Worm (Caenorhabditis elegans) whole organism, L4 larva: ENCODE measurements around the gene dct-1.

Experiments
- D1046.2 ChIP-seq: fragments of 200-800 bp; sonication (Bioruptor generic); IDR thresholded peaks from 2 replicates; pipeline ENCODE4 v1.3.6; 2022; ENCODE audit warnings: missing genetic modification characterization, missing compliant biosample characterization
- Y105C5A.15 ChIP-seq: fragments of 200-800 bp; sonication (Bioruptor generic); IDR thresholded peaks from 2 replicates; pipeline ENCODE4 v1.3.6; 2022; ENCODE audit warnings: missing genetic modification characterization, missing compliant biosample characterization
- Y75B8A.6 ChIP-seq: fragments of 200-800 bp; sonication (Bioruptor generic); IDR thresholded peaks from 2 replicates; pipeline ENCODE4 v1.3.6; 2022; ENCODE audit warnings: missing genetic modification reagents, missing genetic modification characterization, missing compliant biosample characterization
- ZK337.2 ChIP-seq: fragments of 200-800 bp; sonication (Bioruptor generic); IDR thresholded peaks from 2 replicates; pipeline ENCODE4 v1.3.6; 2022; ENCODE audit warnings: missing genetic modification reagents, missing genetic modification characterization, missing compliant biosample characterization
- aha-1 ChIP-seq: fragments of 150-350 bp; peaks from one replicate; lab custom pipeline; 2014; ENCODE audit warnings: missing biosample characterization, missing genetic modification characterization
- aly-2 ChIP-seq: sonication (generic microtip); optimal IDR thresholded peaks from 2 replicates; lab custom pipeline; 2018; ENCODE audit warnings: missing biosample characterization, missing genetic modification characterization
- arid-1 ChIP-seq: fragments of 200-800 bp; sonication (Bioruptor generic); conservative IDR thresholded peaks from 2 replicates; pipeline ENCODE4 v1.3.6; 2022; ENCODE audit warnings: missing genetic modification reagents, missing genetic modification characterization, missing compliant biosample characterization
- ceh-32 ChIP-seq: sonication (generic microtip); optimal IDR thresholded peaks from 2 replicates; lab custom pipeline; 2016; ENCODE audit warnings: mild to moderate bottlenecking, missing genetic modification characterization, missing compliant biosample characterization; ENCODE audit not compliant: poor library complexity
- ceh-44 ChIP-seq: fragments of 200-800 bp; sonication (Bioruptor generic); IDR thresholded peaks from 2 replicates; pipeline ENCODE4 v1.3.6; 2022; ENCODE audit warnings: missing genetic modification reagents, missing genetic modification characterization, missing compliant biosample characterization
- ceh-82 ChIP-seq: sonication (generic microtip); optimal IDR thresholded peaks from 2 replicates; lab custom pipeline; 2017; ENCODE audit warnings: missing biosample characterization, missing genetic modification characterization
- ces-1 ChIP-seq: fragments of 150-350 bp; sonication (generic microtip); optimal IDR thresholded peaks from 4 replicates; lab custom pipeline; 2014; ENCODE audit warnings: missing biosample characterization, missing genetic modification reagents, missing genetic modification characterization
- daf-12 ChIP-seq: fragments of 150-350 bp; optimal IDR thresholded peaks from 2 replicates; lab custom pipeline; 2014; ENCODE audit warnings: missing biosample characterization, missing genetic modification reagents, missing genetic modification characterization
- daf-16 ChIP-seq, 3 experiments: sonication (generic microtip); optimal IDR thresholded peaks; 2 replicates each; lab custom pipeline; 2016 to 2017; ENCODE audit warnings: missing genetic modification characterization in 3 of 3, missing genetic modification reagents in 3 of 3, mild to moderate bottlenecking in 2 of 3, missing compliant biosample characterization in 2 of 3, missing biosample characterization in 1 of 3, moderate library complexity in 1 of 3
- dmd-6 ChIP-seq: fragments of 200-800 bp; sonication (Bioruptor generic); IDR thresholded peaks from 2 replicates; pipeline ENCODE4 v1.3.6; 2022; ENCODE audit warnings: missing genetic modification reagents, missing genetic modification characterization, missing compliant biosample characterization
- dpl-1 ChIP-seq: fragments of 150-350 bp; optimal IDR thresholded peaks from 2 replicates; lab custom pipeline; 2014; ENCODE audit warnings: missing biosample characterization, missing genetic modification reagents, missing genetic modification characterization
- dve-1 ChIP-seq: sonication (generic microtip); optimal IDR thresholded peaks from 2 replicates; lab custom pipeline; 2017; ENCODE audit warnings: antibody characterized with exemption, mild to moderate bottlenecking, missing genetic modification characterization, missing compliant biosample characterization; ENCODE audit not compliant: insufficient read depth
- egl-43 ChIP-seq: fragments of 200-800 bp; sonication (Bioruptor generic); IDR thresholded peaks from 2 replicates; pipeline ENCODE4 v1.3.6; 2022; ENCODE audit warnings: missing genetic modification reagents, missing genetic modification characterization, missing compliant biosample characterization
- fos-1 ChIP-seq: fragments of 150-350 bp; optimal IDR thresholded peaks from 2 replicates; lab custom pipeline; 2014; ENCODE audit warnings: missing biosample characterization, missing genetic modification characterization
- hif-1 ChIP-seq, 2 experiments: sonication (generic microtip); optimal IDR thresholded peaks; 2 replicates each; lab custom pipeline; 2016 to 2017; ENCODE audit warnings: missing compliant biosample characterization in 2 of 2, missing genetic modification characterization in 2 of 2, missing genetic modification reagents in 2 of 2, missing genotype in 2 of 2, mild to moderate bottlenecking in 1 of 2
- hlh-11 ChIP-seq: fragments of 200-800 bp; sonication (Bioruptor generic); optimal IDR thresholded peaks from 2 replicates; lab custom pipeline; 2018; ENCODE audit warnings: mild to moderate bottlenecking, missing genetic modification characterization, missing compliant biosample characterization
- lin-15B ChIP-seq: fragments of 150-350 bp; sonication (generic microtip); optimal IDR thresholded peaks from 3 replicates; lab custom pipeline; 2014; ENCODE audit warnings: missing biosample characterization, missing genetic modification characterization
- lir-3 ChIP-seq: sonication (generic microtip); optimal IDR thresholded peaks from 2 replicates; lab custom pipeline; 2016; ENCODE audit warnings: mild to moderate bottlenecking, missing genetic modification characterization, missing compliant biosample characterization
- mdt-29 ChIP-seq: fragments of 200-800 bp; sonication (Bioruptor generic); IDR thresholded peaks from 2 replicates; pipeline ENCODE4 v1.3.6; 2022; ENCODE audit warnings: missing genetic modification reagents, missing genetic modification characterization, missing compliant biosample characterization
- mep-1 ChIP-seq: fragments of 150-350 bp; sonication (generic microtip); optimal IDR thresholded peaks from 3 replicates; lab custom pipeline; 2014; ENCODE audit warnings: missing biosample characterization, missing genetic modification characterization
- mes-2 ChIP-seq: sonication (generic microtip); optimal IDR thresholded peaks from 2 replicates; lab custom pipeline; 2016; ENCODE audit warnings: missing genotype, mild to moderate bottlenecking, missing genetic modification characterization, missing compliant biosample characterization; ENCODE audit not compliant: poor library complexity, severe bottlenecking
- mxl-2 ChIP-seq: fragments of 200-800 bp; sonication (Bioruptor generic); conservative IDR thresholded peaks from 2 replicates; pipeline ENCODE4 v1.3.6; 2022; ENCODE audit warnings: missing genetic modification reagents, missing genetic modification characterization, missing compliant biosample characterization
- nhr-10 ChIP-seq: fragments of 150-350 bp; optimal IDR thresholded peaks from 2 replicates; lab custom pipeline; 2014; ENCODE audit warnings: missing biosample characterization, missing genetic modification characterization
- nhr-102 ChIP-seq: sonication (generic microtip); optimal IDR thresholded peaks from 2 replicates; lab custom pipeline; 2016; ENCODE audit warnings: mild to moderate bottlenecking, missing genetic modification characterization, moderate library complexity, missing compliant biosample characterization
- nhr-111 ChIP-seq: fragments of 200-800 bp; sonication (Bioruptor generic); optimal IDR thresholded peaks from 2 replicates; lab custom pipeline; 2018; ENCODE audit warnings: mild to moderate bottlenecking, missing genetic modification characterization, missing compliant biosample characterization
- nhr-41 ChIP-seq: fragments of 200-800 bp; sonication (Bioruptor generic); IDR thresholded peaks from 2 replicates; pipeline ENCODE4 v1.3.6; 2022; ENCODE audit warnings: missing genetic modification reagents, missing genetic modification characterization, missing compliant biosample characterization
- nhr-42 ChIP-seq: fragments of 200-800 bp; sonication (Bioruptor generic); IDR thresholded peaks from 2 replicates; pipeline ENCODE4 v1.3.6; 2022; ENCODE audit warnings: missing genetic modification characterization, missing compliant biosample characterization
- nhr-48 ChIP-seq: sonication (generic microtip); optimal IDR thresholded peaks from 2 replicates; lab custom pipeline; 2016; ENCODE audit warnings: mild to moderate bottlenecking, missing genetic modification characterization, missing compliant biosample characterization
- nhr-76 ChIP-seq: fragments of 150-350 bp; optimal IDR thresholded peaks from 2 replicates; lab custom pipeline; 2014; ENCODE audit warnings: missing biosample characterization, missing genetic modification characterization
- php-3 ChIP-seq: fragments of 200-800 bp; sonication (Bioruptor generic); IDR thresholded peaks from 2 replicates; pipeline ENCODE4 v1.3.6; 2022; ENCODE audit warnings: missing genetic modification reagents, missing genetic modification characterization, missing compliant biosample characterization
- pqm-1 ChIP-seq: sonication (generic microtip); optimal IDR thresholded peaks from 2 replicates; lab custom pipeline; 2017; ENCODE audit warnings: missing biosample characterization, missing genetic modification characterization
- sdz-12 ChIP-seq: fragments of 200-800 bp; sonication (Bioruptor generic); optimal IDR thresholded peaks from 2 replicates; lab custom pipeline; 2018; ENCODE audit warnings: mild to moderate bottlenecking, missing genetic modification characterization, missing compliant biosample characterization
- set-16 ChIP-seq: fragments of 200-800 bp; sonication (Bioruptor generic); IDR thresholded peaks from 2 replicates; pipeline ENCODE4 v1.3.6; 2022; ENCODE audit warnings: missing genetic modification reagents, missing genetic modification characterization, missing compliant biosample characterization
- skn-1 ChIP-seq: fragments of 150-350 bp; optimal IDR thresholded peaks from 2 replicates; lab custom pipeline; 2014; ENCODE audit warnings: missing biosample characterization, missing genetic modification characterization
- snpc-1.2 ChIP-seq: fragments of 200-800 bp; sonication (Bioruptor generic); IDR thresholded peaks from 2 replicates; pipeline ENCODE4 v1.3.6; 2022; ENCODE audit warnings: missing genetic modification reagents, missing genetic modification characterization, missing compliant biosample characterization
- unc-130 ChIP-seq: sonication (generic microtip); optimal IDR thresholded peaks from 2 replicates; lab custom pipeline; 2016; ENCODE audit warnings: missing genetic modification reagents, missing genetic modification characterization, missing compliant biosample characterization
- unc-39 ChIP-seq: sonication (generic microtip); optimal IDR thresholded peaks from 2 replicates; lab custom pipeline; 2017; ENCODE audit warnings: missing biosample characterization, missing genetic modification characterization
- vab-7 ChIP-seq: fragments of 200-800 bp; sonication (Bioruptor generic); IDR thresholded peaks from 2 replicates; pipeline ENCODE4 v1.3.6; 2022; ENCODE audit warnings: missing genetic modification reagents, missing genetic modification characterization, missing compliant biosample characterization
- zfp-2 ChIP-seq: sonication (generic microtip); optimal IDR thresholded peaks from 2 replicates; lab custom pipeline; 2016; ENCODE audit warnings: mild to moderate bottlenecking, missing genetic modification characterization, missing compliant biosample characterization
- zip-2 ChIP-seq: fragments of 150-350 bp; optimal IDR thresholded peaks from 2 replicates; lab custom pipeline; 2014; ENCODE audit warnings: missing biosample characterization, missing genetic modification characterization

dct-1 gene

DNA sequence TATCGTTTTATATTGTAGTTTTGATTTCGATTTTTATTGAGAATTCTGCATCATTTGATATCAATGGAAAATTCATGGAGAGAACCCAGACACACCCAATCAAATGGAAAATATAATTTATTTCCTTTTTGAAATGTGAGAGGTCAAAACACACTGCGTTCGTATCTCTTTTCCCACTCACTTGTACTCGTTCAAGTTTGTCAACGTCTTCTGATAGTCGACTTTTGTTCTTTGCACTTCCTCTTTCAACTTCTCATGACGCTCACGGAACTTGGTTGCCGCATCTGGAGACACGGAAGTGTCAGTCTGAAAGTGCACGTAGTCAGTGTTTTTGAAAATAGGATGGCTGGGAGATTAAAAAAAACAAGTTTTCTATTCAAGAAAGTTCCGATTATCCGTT lies 36.1 kb downstream of the dct-1 start (continued):
- TF ChIP-seq hif-1 (tag; optimal IDR thresholded peaks at IDR 0.05; lab: Kevin White, UChicago) (no peak), lir-3 (tag; lab: Kevin White, UChicago) (no peak), ZK337.2 (GFP tag; lab: Robert Waterston, UW) (no peak), sdz-12 (GFP tag; lab: Kevin White, UChicago) (no peak), zfp-2 (no peak), nhr-76 (tag; lab: Kevin White, UChicago) (peak; percentile 45), set-16 (GFP tag; lab: Robert Waterston, UW) (no peak), hlh-11 (tag; lab: Kevin White, UChicago) (peak; percentile 36), nhr-111 (GFP tag; lab: Kevin White, UChicago) (no peak), Y105C5A.15 (no peak), dmd-6 (GFP tag; lab: Robert Waterston, UW) (peak; percentile 54; the same call in 1 of the 2 replicates), daf-16 (GFP tag; optimal IDR thresholded peaks at IDR 0.05; lab: Kevin White, UChicago) (no peak), daf-16 (tag; optimal IDR thresholded peaks at IDR 0.05; lab: Kevin White, UChicago) (no peak), nhr-102 (tag; lab: Kevin White, UChicago) (no peak), pqm-1 (no peak), dpl-1 (no peak), snpc-1.2 (no peak), dve-1 (tag; lab: Kevin White, UChicago) (no peak), mep-1 (peak; percentile 21), skn-1 (no peak), unc-39 (tag; lab: Kevin White, UChicago) (no peak), mdt-29 (no peak), daf-12 (tag; lab: Kevin White, UChicago) (no peak), nhr-48 (tag; lab: Kevin White, UChicago) (peak; percentile 60), egl-43 (GFP tag; lab: Robert Waterston, UW) (no peak), nhr-42 (GFP tag; lab: Robert Waterston, UW) (no peak), arid-1 (GFP tag; lab: Robert Waterston, UW) (no peak), mxl-2 (GFP tag; lab: Robert Waterston, UW) (no peak), ces-1 (GFP tag; lab: Kevin White, UChicago) (no peak), ceh-32 (no peak), aha-1 (tag; lab: Kevin White, UChicago) (peak; percentile 52), zip-2 (no peak), ceh-82 (tag; lab: Kevin White, UChicago) (no peak), fos-1 (tag; lab: Kevin White, UChicago) (no peak), php-3 (GFP tag; lab: Robert Waterston, UW) (no peak), aly-2 (tag; lab: Kevin White, UChicago) (no peak), D1046.2 (no peak), vab-7 (GFP tag; lab: Robert Waterston, UW) (no peak), unc-130 (GFP tag; lab: Kevin White, UChicago) (no peak), ceh-44 (GFP tag; lab: Robert Waterston, UW) (no peak), nhr-41 (GFP tag; lab: Robert Waterston, UW) (no peak), lin-15B (tag; lab: Kevin White, UChicago) (no peak), Y75B8A.6 (GFP tag; lab: Robert Waterston, UW) (no peak), nhr-10 (peak; percentile 76), mes-2 (tag; lab: Kevin White, UChicago) (no peak)
